Fruit fly (Drosophila melanogaster): Measurements from ENCODE around the gene meng.

The meng gene

dm6 chr2L:6722822-6723749 is 19.2 kb upstream of the meng start, which contains the start of gene homer (continued):
- TF ChIP-seq gcm (GFP tag; optimal IDR thresholded peaks at IDR 0.05) (no peak), az2 (GFP tag; optimal IDR thresholded peaks at IDR 0.05) (no peak), CG1233 (GFP tag; optimal IDR thresholded peaks at IDR 0.05) (no peak), gem (tag; optimal IDR thresholded peaks at IDR 0.05) (no peak), CG31365 (tag; optimal IDR thresholded peaks at IDR 0.05) (no peak), Aef1 (GFP tag; IDR thresholded peaks at IDR 0.05) (no peak), CG18764 (GFP tag; optimal IDR thresholded peaks at IDR 0.05) (no peak), Dp (GFP tag; optimal IDR thresholded peaks at IDR 0.05) (peak; percentile 62), CG5953 (GFP tag; IDR thresholded peaks at IDR 0.05) (no peak), CG4707 (GFP tag; optimal IDR thresholded peaks at IDR 0.05) (no peak), exex (tag; optimal IDR thresholded peaks at IDR 0.05) (peak; percentile 14), usp (GFP tag; optimal IDR thresholded peaks at IDR 0.05) (no peak), abd-A (tag; optimal IDR thresholded peaks at IDR 0.05) (peak; percentile 1), CG4424 (GFP tag; optimal IDR thresholded peaks at IDR 0.05) (no peak), CG33213 (GFP tag; optimal IDR thresholded peaks at IDR 0.05) (no peak), CG11723 (GFP tag; optimal IDR thresholded peaks at IDR 0.05) (no peak), CG31224 (GFP tag; IDR thresholded peaks at IDR 0.05) (no peak), ab (GFP tag; optimal IDR thresholded peaks at IDR 0.05) (no peak), CG12659 (GFP tag; optimal IDR thresholded peaks at IDR 0.05) (peak; percentile 78), disco-r (GFP tag; optimal IDR thresholded peaks at IDR 0.05) (no peak), Gsc (GFP tag; IDR thresholded peaks at IDR 0.05) (no peak), MBD-R2 (GFP tag; IDR thresholded peaks at IDR 0.05) (peak; percentile 38), Dll (GFP tag; IDR thresholded peaks at IDR 0.05; ENCODE audit: partially characterized antibody) (peak; percentile 92; the same call in 3 of the 4 replicates), Hmr (GFP tag; optimal IDR thresholded peaks at IDR 0.05) (no peak), chm (GFP tag; IDR thresholded peaks at IDR 0.05) (no peak), chinmo (GFP tag; IDR thresholded peaks at IDR 0.05; ENCODE audit: partially characterized antibody) (peak; percentile 92; the same call in 3 of the 4 replicates), Dad (GFP tag; optimal IDR thresholded peaks at IDR 0.05) (no peak), Dip3 (GFP tag; optimal IDR thresholded peaks at IDR 0.05) (no peak), HmgZ (tag; optimal IDR thresholded peaks at IDR 0.05) (peak; percentile 52), Atf3 (GFP tag; optimal IDR thresholded peaks at IDR 0.05) (no peak), Fer1 (GFP tag; optimal IDR thresholded peaks at IDR 0.05) (peak; percentile 42)

dm6 chr2L:6723750-6724503 is 18.4 kb upstream of the meng start, which contains the start of gene Liprin-alpha:
TSS of gene Liprin-alpha (plus strand) at chr2L:6723903.
- TF ChIP-seq chinmo (GFP tag; IDR thresholded peaks at IDR 0.05; ENCODE audit: partially characterized antibody) (peak; percentile 89), CG12942 (GFP tag; optimal IDR thresholded peaks at IDR 0.05) (no peak), Camta (GFP tag; optimal IDR thresholded peaks at IDR 0.05) (no peak), gce (GFP tag; IDR thresholded peaks at IDR 0.05) (no peak), GATAe (GFP tag; conservative IDR thresholded peaks at IDR 0.05) (peak; percentile 80), gfzf (GFP tag; optimal IDR thresholded peaks at IDR 0.05) (peak; percentile 79), CG10209 (GFP tag; optimal IDR thresholded peaks at IDR 0.05) (no peak), CG7357 (GFP tag; IDR thresholded peaks at IDR 0.05) (no peak), Atf-2 (GFP tag; optimal IDR thresholded peaks at IDR 0.05) (no peak), CG17328 (GFP tag; IDR thresholded peaks at IDR 0.05) (no peak), YL-1 (GFP tag; optimal IDR thresholded peaks at IDR 0.05) (peak; percentile 86), CG34422 (GFP tag; IDR thresholded peaks at IDR 0.05) (peak; percentile 72; the same call in 2 of the 3 replicates), lola (GFP tag; optimal IDR thresholded peaks at IDR 0.05) (peak in 1 of 3 experiments; percentile 66), CG13775 (GFP tag; optimal IDR thresholded peaks at IDR 0.05) (no peak), Hmr (GFP tag; optimal IDR thresholded peaks at IDR 0.05) (no peak), Kr (GFP tag; optimal IDR thresholded peaks at IDR 0.05) (no peak), bbx (GFP tag; IDR thresholded peaks at IDR 0.05; ENCODE audit: partially characterized antibody) (peak; percentile 44; the same call in 1 of the 2 replicates), CG42726 (GFP tag; IDR thresholded peaks at IDR 0.05; ENCODE audit: partially characterized antibody) (0 out of 2 replicates have a peak, but pooled peaks have one; percentile 5), HLH3B (GFP tag; IDR thresholded peaks at IDR 0.05) (no peak)
